Worm (Caenorhabditis elegans): ENCODE measurements around the gene F37C4.4.

DNA sequence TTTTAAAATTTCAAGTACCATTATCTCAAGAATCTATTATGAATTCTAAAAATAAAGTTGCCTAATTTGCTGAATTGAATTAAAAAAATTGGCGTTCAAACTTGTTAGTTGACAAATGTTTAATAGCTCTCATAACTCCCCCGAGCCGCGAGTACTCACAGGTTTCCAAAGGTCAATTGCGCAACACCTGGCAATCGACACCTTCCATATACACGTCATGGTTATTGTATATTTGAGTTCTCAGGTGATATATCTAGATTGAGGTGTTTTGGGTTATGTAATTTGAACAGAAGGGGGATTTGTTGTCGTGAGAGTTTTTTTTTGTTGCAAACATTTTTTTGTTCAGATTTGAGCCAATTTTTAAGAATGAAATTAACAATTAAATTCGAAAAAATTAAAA, 22.5 kb upstream of the F37C4.4 start:
- TF ChIP-seq lin-39 (tag; optimal IDR thresholded peaks at IDR 0.05) (no peak), mep-1 (tag; optimal IDR thresholded peaks at IDR 0.05) (no peak), nhr-42 (GFP tag; IDR thresholded peaks at IDR 0.05) (no peak), ZK546.5 (tag; optimal IDR thresholded peaks at IDR 0.05) (no peak), ztf-7 (tag; optimal IDR thresholded peaks at IDR 0.05) (no peak), ctbp-1 (GFP tag; IDR thresholded peaks at IDR 0.05) (no peak), lin-13 (GFP tag; optimal IDR thresholded peaks at IDR 0.05) (no peak), pqm-1 (tag; optimal IDR thresholded peaks at IDR 0.05) (no peak), nhr-28 (tag; optimal IDR thresholded peaks at IDR 0.05) (no peak), ceh-62 (tag; optimal IDR thresholded peaks at IDR 0.05) (no peak), nhr-48 (tag; optimal IDR thresholded peaks at IDR 0.05) (no peak), egl-27 (tag; optimal IDR thresholded peaks at IDR 0.05) (no peak), snpc-4 (tag; optimal IDR thresholded peaks at IDR 0.05) (no peak)

Measured in whole organism, L4 larva.